Fruit fly (Drosophila melanogaster): ENCODE results near the gene ACXD.

Gene ACXD

dm6 chr3L:2253962-2254662, 16.7 kb downstream of the ACXD start (continued):
- TF ChIP-seq Hmr (GFP tag; optimal IDR thresholded peaks at IDR 0.05): peak; percentile 60
- no peak for TF ChIP-seq p53 (GFP tag; optimal IDR thresholded peaks at IDR 0.05)
- peak; percentile 27 for TF ChIP-seq CG34376 (GFP tag; optimal IDR thresholded peaks at IDR 0.05)
- TF ChIP-seq Atf3 (GFP tag; optimal IDR thresholded peaks at IDR 0.05): no peak
- TF ChIP-seq sug (tag; optimal IDR thresholded peaks at IDR 0.05): peak; percentile 94
- no peak for TF ChIP-seq sqz (GFP tag; optimal IDR thresholded peaks at IDR 0.05)
- no peak for TF ChIP-seq Side (GFP tag; optimal IDR thresholded peaks at IDR 0.05)
- TF ChIP-seq grn (GFP tag; optimal IDR thresholded peaks at IDR 0.05): peak; percentile 24
- peak; percentile 29 for TF ChIP-seq CG7987 (GFP tag; optimal IDR thresholded peaks at IDR 0.05)
- peak; percentile 11 for TF ChIP-seq Hey (tag; optimal IDR thresholded peaks at IDR 0.05)
- no peak for TF ChIP-seq BtbVII (GFP tag; optimal IDR thresholded peaks at IDR 0.05)
- peak; percentile 44 for TF ChIP-seq wek (GFP tag; optimal IDR thresholded peaks at IDR 0.05)
- no peak for TF ChIP-seq cato (GFP tag; optimal IDR thresholded peaks at IDR 0.05; ENCODE audit: borderline replicate concordance)
- TF ChIP-seq lmd (GFP tag; IDR thresholded peaks at IDR 0.05): 0 out of 2 replicates have a peak, but pooled peaks have one; percentile 7
- no peak for TF ChIP-seq E2f2 (GFP tag; IDR thresholded peaks at IDR 0.05)
- TF ChIP-seq HHEX (GFP tag; optimal IDR thresholded peaks at IDR 0.05): peak; percentile 10
- peak; percentile 53 for TF ChIP-seq CG6765 (GFP tag; optimal IDR thresholded peaks at IDR 0.05)
- no peak for TF ChIP-seq Deaf1 (tag; optimal IDR thresholded peaks at IDR 0.05)
- TF ChIP-seq tin (GFP tag; optimal IDR thresholded peaks at IDR 0.05): no peak
- no peak for TF ChIP-seq eyg (GFP tag; optimal IDR thresholded peaks at IDR 0.05)
- TF ChIP-seq CG13296 (GFP tag; optimal IDR thresholded peaks at IDR 0.05): peak; percentile 53
- 0 out of 2 replicates have a peak, but pooled peaks have one; percentile 6 for TF ChIP-seq Adf1 (GFP tag; IDR thresholded peaks at IDR 0.05)
- peak; percentile 54 for TF ChIP-seq lab (GFP tag; optimal IDR thresholded peaks at IDR 0.05)
- no peak for TF ChIP-seq slbo (GFP tag; IDR thresholded peaks at IDR 0.05)

DNA sequence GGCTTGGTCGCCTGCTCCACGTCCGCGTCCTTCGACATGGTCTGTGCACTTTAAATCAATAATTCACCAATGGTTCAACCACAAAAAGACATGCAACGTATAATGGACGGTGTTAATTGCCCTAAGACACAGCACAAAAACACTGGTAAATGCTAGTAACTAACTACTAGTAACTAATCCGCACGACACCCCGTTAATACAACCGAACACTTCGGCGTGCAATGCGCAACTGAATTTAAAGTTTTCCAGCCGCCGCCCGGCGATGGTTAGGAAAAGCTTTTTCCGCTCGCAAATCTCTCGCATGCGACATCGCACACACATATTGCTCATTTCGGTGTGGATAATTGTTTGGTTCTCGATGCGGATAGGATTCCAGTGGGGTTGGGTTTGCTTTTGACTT, 18.4 kb downstream of the ACXD start:
- TF ChIP-seq Dbx (GFP tag; IDR thresholded peaks at IDR 0.05): 0 out of 3 replicates have a peak, but pooled peaks have one; percentile 38
- TF ChIP-seq seq (GFP tag; IDR thresholded peaks at IDR 0.05): peak; percentile 22; the same call in 1 of the 2 replicates
- peak; percentile 50 for TF ChIP-seq Med (GFP tag)
- TF ChIP-seq CG8290 (GFP tag; optimal IDR thresholded peaks at IDR 0.05): no peak
- peak in 1 of 2 experiments; percentile 56 for TF ChIP-seq CG8290 (tag; optimal IDR thresholded peaks at IDR 0.05)
- no peak for TF ChIP-seq ci (GFP tag; IDR thresholded peaks at IDR 0.05)
- TF ChIP-seq Rfx (GFP tag; IDR thresholded peaks at IDR 0.05): 0 out of 2 replicates have a peak, but pooled peaks have one; percentile 15
- no peak for TF ChIP-seq Dad (GFP tag; optimal IDR thresholded peaks at IDR 0.05)
- TF ChIP-seq Jarid2 (GFP tag; optimal IDR thresholded peaks at IDR 0.05): peak; percentile 60
- peak; percentile 26 for TF ChIP-seq Deaf1 (tag; optimal IDR thresholded peaks at IDR 0.05)
- peak; percentile 18; the same call in 1 of the 2 replicates for TF ChIP-seq CG13287 (GFP tag; IDR thresholded peaks at IDR 0.05; ENCODE audit: partially characterized antibody)

DNA sequence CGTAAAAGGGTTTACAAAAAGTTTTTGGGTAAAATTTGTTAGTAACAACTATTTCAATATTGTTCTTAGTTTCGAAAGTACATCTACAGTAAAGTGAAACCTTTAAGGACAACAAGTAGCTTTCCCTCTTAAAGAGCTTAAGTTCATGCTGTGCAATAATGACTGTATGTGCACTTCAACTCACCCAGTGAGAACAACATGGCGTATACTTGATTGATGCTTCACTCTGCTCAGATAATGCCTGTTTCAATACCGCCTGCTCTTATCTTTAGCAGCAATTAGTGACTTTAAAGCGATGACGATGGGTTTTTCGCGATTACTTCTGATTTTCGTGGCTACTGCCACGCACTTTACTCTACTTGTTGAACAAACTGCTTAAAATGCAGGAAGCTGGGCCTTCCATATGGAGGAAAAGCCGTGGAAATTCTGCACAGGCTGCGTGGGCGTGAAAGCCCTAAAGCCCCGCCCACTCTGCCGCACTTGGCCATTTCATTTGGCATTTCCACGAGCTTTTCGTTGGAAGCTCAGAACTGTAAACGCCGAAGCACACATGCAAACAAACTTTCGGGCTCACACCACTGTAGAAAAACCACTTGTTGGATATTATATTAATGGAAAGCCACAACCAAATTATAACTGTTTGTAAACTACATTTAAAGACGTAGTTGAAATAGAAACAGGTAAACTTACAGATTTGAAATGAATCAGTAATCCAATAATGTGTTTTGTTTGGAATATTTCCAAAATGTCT, 19.2 kb downstream of the ACXD start:
- TF ChIP-seq gfzf (GFP tag; optimal IDR thresholded peaks at IDR 0.05): no peak
- TF ChIP-seq twi (tag; optimal IDR thresholded peaks at IDR 0.05): no peak
- no peak for TF ChIP-seq caup (GFP tag; optimal IDR thresholded peaks at IDR 0.05; ENCODE audit: severe bottlenecking)
- no peak for TF ChIP-seq CG13424 (tag; optimal IDR thresholded peaks at IDR 0.05)
- no peak for TF ChIP-seq Usf (GFP tag; optimal IDR thresholded peaks at IDR 0.05)
- no peak for TF ChIP-seq nom (GFP tag; optimal IDR thresholded peaks at IDR 0.05)
- TF ChIP-seq CG8290 (GFP tag; optimal IDR thresholded peaks at IDR 0.05): no peak
- TF ChIP-seq CG8290 (tag; optimal IDR thresholded peaks at IDR 0.05): no peak
- TF ChIP-seq zf30C (GFP tag; optimal IDR thresholded peaks at IDR 0.05): no peak
- no peak for TF ChIP-seq CG4707 (GFP tag; optimal IDR thresholded peaks at IDR 0.05)
- TF ChIP-seq CG4282 (GFP tag; optimal IDR thresholded peaks at IDR 0.05): no peak
- TF ChIP-seq sr (GFP tag; IDR thresholded peaks at IDR 0.05): peak; percentile 91
- TF ChIP-seq zen2 (GFP tag; IDR thresholded peaks at IDR 0.05; ENCODE audit: partially characterized antibody): no peak
- no peak for TF ChIP-seq onecut (GFP tag; IDR thresholded peaks at IDR 0.05)
- no peak for TF ChIP-seq insv (GFP tag; optimal IDR thresholded peaks at IDR 0.05)
